Fruit fly (Drosophila melanogaster) whole organism, embryonic: ENCODE results near the gene CG42814.

Source experiments
- Atf-2 ChIP-seq: fragments of 200-800 bp; sonication (Bioruptor generic); optimal IDR thresholded peaks from 2 replicates; lab custom pipeline; 2016; ENCODE audit warnings: missing biosample characterization, missing genetic modification characterization
- CG10462 ChIP-seq: fragments of 200-800 bp; sonication (Bioruptor generic); optimal IDR thresholded peaks from 2 replicates; lab custom pipeline; 2016; ENCODE audit warnings: missing biosample characterization, missing genetic modification characterization
- CG11085 ChIP-seq: fragments of 200-800 bp; sonication (Bioruptor generic); IDR thresholded peaks from 2 replicates; pipeline ENCODE4 v1.3.6; 2022; ENCODE audit warnings: missing biosample characterization, missing genetic modification characterization
- CG11093 ChIP-seq: fragments of 200-800 bp; sonication (Bioruptor generic); IDR thresholded peaks from 3 replicates; pipeline ENCODE4 v1.3.6; 2022; ENCODE audit warnings: missing biosample characterization, missing genetic modification characterization
- CG11456 ChIP-seq: fragments of 200-800 bp; sonication (Bioruptor generic); IDR thresholded peaks from 3 replicates; pipeline ENCODE4 v1.3.6; 2022; ENCODE audit warnings: missing biosample characterization, missing genetic modification characterization
- CG12236 ChIP-seq: fragments of 200-800 bp; sonication (Bioruptor generic); optimal IDR thresholded peaks from 2 replicates; lab custom pipeline; 2016; ENCODE audit warnings: missing biosample characterization, missing genetic modification characterization
- CG1233 ChIP-seq: fragments of 200-800 bp; sonication (Bioruptor generic); optimal IDR thresholded peaks from 4 replicates; lab custom pipeline; 2018; ENCODE audit warnings: missing biosample characterization, mild to moderate bottlenecking, missing genetic modification characterization
- CG15514 ChIP-seq: fragments of 200-800 bp; sonication (Bioruptor generic); optimal IDR thresholded peaks from 3 replicates; lab custom pipeline; 2017; ENCODE audit warnings: missing biosample characterization, missing genetic modification characterization, mild to moderate bottlenecking, moderate library complexity, missing genetic modification reagents
- CG1792 ChIP-seq: fragments of 200-800 bp; sonication (Bioruptor generic); optimal IDR thresholded peaks from 2 replicates; lab custom pipeline; 2016; ENCODE audit warnings: missing biosample characterization, missing genetic modification characterization
- CG18011 ChIP-seq: fragments of 200-800 bp; sonication (Bioruptor generic); optimal IDR thresholded peaks from 2 replicates; lab custom pipeline; 2017; ENCODE audit warnings: missing biosample characterization, missing genetic modification characterization, mild to moderate bottlenecking, moderate library complexity, missing genotype
- CG18476 ChIP-seq: fragments of 200-800 bp; sonication (Bioruptor generic); optimal IDR thresholded peaks from 2 replicates; lab custom pipeline; 2016; ENCODE audit warnings: missing biosample characterization, mild to moderate bottlenecking, missing genetic modification characterization
- CG2116 ChIP-seq: fragments of 200-800 bp; sonication (Bioruptor generic); optimal IDR thresholded peaks from 3 replicates; lab custom pipeline; 2018; ENCODE audit warnings: missing biosample characterization, mild to moderate bottlenecking, missing genetic modification characterization
- CG31365 ChIP-seq: fragments of 200-800 bp; sonication (Bioruptor generic); optimal IDR thresholded peaks from 2 replicates; lab custom pipeline; 2018; ENCODE audit warnings: missing biosample characterization, mild to moderate bottlenecking, missing genetic modification characterization
- CG3163 ChIP-seq: fragments of 200-800 bp; sonication (Bioruptor generic); optimal IDR thresholded peaks from 3 replicates; lab custom pipeline; 2016; ENCODE audit warnings: missing biosample characterization, missing genetic modification characterization
- CG4282 ChIP-seq: fragments of 200-800 bp; sonication (Bioruptor generic); optimal IDR thresholded peaks from 2 replicates; lab custom pipeline; 2016; ENCODE audit warnings: missing biosample characterization, missing genetic modification characterization
- CG4730 ChIP-seq: fragments of 200-800 bp; sonication (Bioruptor generic); IDR thresholded peaks from 2 replicates; pipeline ENCODE4 v1.3.6; 2022; ENCODE audit warnings: missing biosample characterization, missing genetic modification characterization
- CG7556 ChIP-seq: fragments of 200-800 bp; sonication (Bioruptor generic); optimal IDR thresholded peaks from 2 replicates; lab custom pipeline; 2017; ENCODE audit warnings: missing biosample characterization, mild to moderate bottlenecking, missing genetic modification characterization
- CG8089 ChIP-seq: fragments of 200-800 bp; sonication (Bioruptor generic); optimal IDR thresholded peaks from 3 replicates; lab custom pipeline; 2016; ENCODE audit warnings: missing biosample characterization, missing genetic modification characterization
- CG8924 ChIP-seq: fragments of 200-800 bp; optimal IDR thresholded peaks from 3 replicates; lab custom pipeline; 2019; ENCODE audit warnings: missing biosample characterization, mild to moderate bottlenecking, missing genetic modification characterization, moderate library complexity
- CG9727 ChIP-seq: fragments of 200-800 bp; sonication (Bioruptor generic); optimal IDR thresholded peaks from 3 replicates; lab custom pipeline; 2017; ENCODE audit warnings: missing biosample characterization, mild to moderate bottlenecking, missing genetic modification characterization
- CTCF ChIP-seq: fragments of 200-800 bp; sonication (Bioruptor generic); optimal IDR thresholded peaks from 2 replicates; lab custom pipeline; 2017; ENCODE audit warnings: missing biosample characterization, mild to moderate bottlenecking, missing genetic modification characterization, moderate library complexity
- Dip3 ChIP-seq: fragments of 200-800 bp; sonication (Bioruptor generic); optimal IDR thresholded peaks from 3 replicates; lab custom pipeline; 2016; ENCODE audit warnings: missing biosample characterization, missing genetic modification characterization
- Doc2 ChIP-seq: fragments of 200-800 bp; sonication (Bioruptor generic); IDR thresholded peaks from 2 replicates; pipeline ENCODE4 v1.3.6; 2022; ENCODE audit warnings: missing biosample characterization, missing genetic modification characterization
- HLH3B ChIP-seq: fragments of 200-800 bp; sonication (Bioruptor generic); IDR thresholded peaks from 2 replicates; pipeline ENCODE4 v1.3.6; 2022; ENCODE audit warnings: missing biosample characterization, missing genetic modification characterization
- Hr51 ChIP-seq, 2 experiments: fragments of 200-800 bp; sonication (Bioruptor generic); optimal IDR thresholded peaks; 2 replicates in 1 of 2; 3 replicates in 1 of 2; lab custom pipeline; 2016 to 2018; ENCODE audit warnings: missing biosample characterization in 2 of 2, missing genetic modification characterization in 2 of 2, mild to moderate bottlenecking in 1 of 2, moderate library complexity in 1 of 2
- Hsf ChIP-seq: fragments of 200-800 bp; sonication (Bioruptor generic); optimal IDR thresholded peaks from 3 replicates; lab custom pipeline; 2016; ENCODE audit warnings: missing biosample characterization, missing genetic modification characterization
- NC2β ChIP-seq: fragments of 200-800 bp; sonication (Bioruptor generic); optimal IDR thresholded peaks from 2 replicates; lab custom pipeline; 2016; ENCODE audit warnings: missing biosample characterization, missing genetic modification characterization
- Ptx1 ChIP-seq: fragments of 200-800 bp; sonication (Bioruptor generic); IDR thresholded peaks from 2 replicates; pipeline ENCODE4 v1.3.6; 2022; ENCODE audit warnings: missing biosample characterization, missing genetic modification characterization
- Six4 ChIP-seq: fragments of 200-800 bp; sonication (Bioruptor generic); optimal IDR thresholded peaks from 2 replicates; lab custom pipeline; 2016; ENCODE audit warnings: missing biosample characterization, missing genetic modification characterization
- Sox100B ChIP-seq: fragments of 200-800 bp; sonication (Bioruptor generic); optimal IDR thresholded peaks from 3 replicates; lab custom pipeline; 2018; ENCODE audit warnings: missing biosample characterization, mild to moderate bottlenecking, missing genetic modification characterization
- Sox102F ChIP-seq: fragments of 200-800 bp; sonication (Bioruptor generic); optimal IDR thresholded peaks from 2 replicates; lab custom pipeline; 2018; ENCODE audit warnings: missing biosample characterization, mild to moderate bottlenecking, missing genetic modification characterization, moderate library complexity
- Tbp ChIP-seq: fragments of >200 bp; optimal IDR thresholded peaks from 2 replicates; lab custom pipeline; 2018; ENCODE audit warnings: missing biosample characterization, missing genetic modification characterization
- Vsx1 ChIP-seq: fragments of 200-800 bp; sonication (Bioruptor generic); optimal IDR thresholded peaks from 2 replicates; lab custom pipeline; 2017; ENCODE audit warnings: missing biosample characterization, mild to moderate bottlenecking, missing genetic modification characterization, missing genetic modification reagents
- bsh ChIP-seq, 2 experiments: fragments of 200-800 bp; sonication (Bioruptor generic); optimal IDR thresholded peaks; 2 replicates each; lab custom pipeline; 2017 to 2018; ENCODE audit warnings: mild to moderate bottlenecking in 2 of 2, missing biosample characterization in 2 of 2, missing genetic modification characterization in 2 of 2, moderate library complexity in 1 of 2
- disco-r ChIP-seq: fragments of 200-800 bp; sonication (Bioruptor generic); optimal IDR thresholded peaks from 2 replicates; lab custom pipeline; 2016; ENCODE audit warnings: missing biosample characterization, missing genetic modification characterization
- dmrt11E ChIP-seq: fragments of 200-800 bp; sonication (Bioruptor generic); optimal IDR thresholded peaks from 3 replicates; lab custom pipeline; 2018; ENCODE audit warnings: missing biosample characterization, mild to moderate bottlenecking, missing genetic modification characterization, moderate library complexity
- esg ChIP-seq: fragments of 200-800 bp; sonication (Bioruptor generic); conservative IDR thresholded peaks from 2 replicates; pipeline ENCODE4 v1.3.6; 2022; ENCODE audit warnings: missing biosample characterization, missing genetic modification characterization
- hb ChIP-seq: fragments of 200-800 bp; sonication (Bioruptor generic); IDR thresholded peaks from 3 replicates; pipeline ENCODE4 v1.3.6; 2022; ENCODE audit warnings: missing biosample characterization, missing genetic modification characterization; ENCODE audit not compliant: partially characterized antibody
- hkb ChIP-seq, 2 experiments: fragments of 200-800 bp in 1 of 2; fragments of >200 bp in 1 of 2; sonication (Bioruptor generic) in 1 of 2; IDR thresholded peaks in 1 of 2; optimal IDR thresholded peaks in 1 of 2; 2 replicates each; pipeline versions ENCODE4 v1.3.6 to Lab custom; 2017 to 2022; ENCODE audit warnings: missing biosample characterization in 1 of 2, missing genetic modification characterization in 1 of 2
- knrl ChIP-seq: fragments of 200-800 bp; sonication (Bioruptor generic); IDR thresholded peaks from 3 replicates; pipeline ENCODE4 v1.3.6; 2022; ENCODE audit warnings: missing biosample characterization, missing genetic modification characterization; ENCODE audit not compliant: partially characterized antibody
- lab ChIP-seq: fragments of 200-800 bp; sonication (Bioruptor generic); optimal IDR thresholded peaks from 3 replicates; lab custom pipeline; 2017; ENCODE audit warnings: missing biosample characterization, missing genetic modification characterization, mild to moderate bottlenecking, moderate library complexity, missing genetic modification reagents
- lmd ChIP-seq: fragments of 200-800 bp; sonication (Bioruptor generic); IDR thresholded peaks from 2 replicates; pipeline ENCODE4 v1.3.6; 2022; ENCODE audit warnings: missing biosample characterization, missing genetic modification characterization
- lola ChIP-seq, 3 experiments: fragments of >200 bp in 2 of 3; fragments of 200-800 bp in 1 of 3; sonication (Bioruptor generic) in 1 of 3; optimal IDR thresholded peaks; 2 replicates each; lab custom pipeline; 2017 to 2019; ENCODE audit warnings: missing biosample characterization in 3 of 3, missing genetic modification characterization in 3 of 3, mild to moderate bottlenecking in 1 of 3, moderate library complexity in 1 of 3
- nom ChIP-seq: fragments of 200-800 bp; sonication (Bioruptor generic); optimal IDR thresholded peaks from 2 replicates; lab custom pipeline; 2017; ENCODE audit warnings: missing biosample characterization, missing genetic modification characterization, mild to moderate bottlenecking, moderate library complexity, missing genetic modification reagents
- pita ChIP-seq: fragments of 200-800 bp; sonication (Bioruptor generic); optimal IDR thresholded peaks from 2 replicates; lab custom pipeline; 2017; ENCODE audit warnings: missing biosample characterization, mild to moderate bottlenecking, missing genetic modification characterization
- pum ChIP-seq: fragments of 200-800 bp; sonication (Bioruptor generic); optimal IDR thresholded peaks from 2 replicates; lab custom pipeline; 2016; ENCODE audit warnings: missing biosample characterization, missing genetic modification characterization
- seq ChIP-seq: fragments of 200-800 bp; sonication (Bioruptor generic); IDR thresholded peaks from 2 replicates; pipeline ENCODE4 v1.3.6; 2022; ENCODE audit warnings: missing biosample characterization, missing genetic modification characterization
- trh ChIP-seq: fragments of 200-800 bp; sonication (Bioruptor generic); optimal IDR thresholded peaks from 2 replicates; lab custom pipeline; 2016; ENCODE audit warnings: missing biosample characterization, missing genetic modification characterization

CG42814 gene

dm6 chr3R:27229368-27229767, at the start of gene CG42814:
CG42814 (minus strand) TSS chr3R:27229468.
- TF ChIP-seq CG11093 (GFP tag; lab: Robert Waterston, UW) (no peak), CG8924 (tag; lab: Kevin White, UChicago) (no peak), dmrt11E (tag; lab: Kevin White, UChicago) (no peak), esg (GFP tag; lab: Robert Waterston, UW) (no peak), seq (GFP tag; lab: Robert Waterston, UW) (no peak), Dip3 (no peak), lmd (GFP tag; lab: Robert Waterston, UW) (no peak), CG9727 (GFP tag; lab: Kevin White, UChicago) (no peak), Doc2 (no peak), CG1233 (GFP tag; lab: Kevin White, UChicago) (no peak), CG4730 (GFP tag; lab: Robert Waterston, UW) (no peak), Six4 (GFP tag; lab: Kevin White, UChicago) (no peak), CG31365 (tag; lab: Kevin White, UChicago) (no peak), CG4282 (no peak), Hsf (GFP tag; lab: Kevin White, UChicago) (no peak), CG18476 (no peak), nom (GFP tag; lab: Kevin White, UChicago) (no peak), CG7556 (no peak), CG15514 (GFP tag; lab: Kevin White, UChicago) (no peak), Sox100B (GFP tag; lab: Kevin White, UChicago) (no peak)

DNA sequence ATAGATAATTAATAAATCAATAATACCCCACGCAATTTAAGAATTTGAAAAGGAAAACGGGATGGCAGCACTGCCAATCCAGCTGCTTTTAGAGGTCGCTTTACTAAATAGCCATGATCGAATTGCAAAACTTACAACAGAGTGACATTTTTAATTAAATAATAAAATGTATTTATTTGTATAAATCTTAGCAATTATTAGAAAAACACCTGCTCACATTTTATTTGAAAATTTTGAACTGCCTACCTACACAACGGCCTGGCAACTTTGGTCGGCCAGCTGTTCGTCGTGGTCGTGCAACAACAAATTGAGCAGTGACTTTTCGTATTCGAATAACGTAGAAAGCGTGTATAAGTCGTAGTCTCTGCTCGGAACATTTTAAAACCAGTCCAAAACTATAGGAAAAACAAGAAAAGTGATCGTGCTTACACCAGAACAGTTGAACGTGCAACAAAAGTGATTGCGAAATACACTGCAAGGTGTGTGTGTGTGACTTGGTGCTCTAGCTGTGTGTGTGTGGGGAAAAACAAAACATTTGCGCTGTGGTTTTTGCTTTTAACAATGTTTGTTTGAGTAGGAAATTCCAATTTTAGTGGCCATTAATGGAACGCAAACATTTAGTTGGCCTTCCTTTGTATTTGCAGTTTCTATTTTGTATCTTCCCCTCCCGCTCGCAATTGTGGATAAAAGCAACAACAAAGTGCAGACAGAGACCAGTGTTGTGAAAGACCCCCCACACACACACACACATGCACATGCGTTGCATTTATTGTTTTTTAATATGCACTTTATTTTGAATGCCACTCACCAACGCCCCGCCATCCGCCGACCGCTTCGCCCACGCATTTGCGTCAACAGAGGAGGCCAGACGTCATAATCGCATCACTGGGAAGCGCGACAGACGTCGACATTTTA, 45.5 kb upstream of the CG42814 start, which contains the start of gene CG5938:
CG5938 (plus strand) TSS at position 262 of the 915 bp plus-strand sequence.
- TF ChIP-seq hb (GFP tag; lab: Robert Waterston, UW), result no peak
- TF ChIP-seq hkb (optimal IDR thresholded peaks at IDR 0.05; lab: Kevin White, UChicago), result peak; percentile 26
- TF ChIP-seq hkb (GFP tag; IDR thresholded peaks at IDR 0.05; lab: Robert Waterston, UW), result no peak
- peak in 1 of 2 experiments; percentile 23 for TF ChIP-seq bsh (GFP tag; optimal IDR thresholded peaks at IDR 0.05; lab: Kevin White, UChicago)
- TF ChIP-seq Vsx1 (GFP tag; lab: Kevin White, UChicago), result no peak
- peak in 1 of 3 experiments; percentile 20 for TF ChIP-seq lola (GFP tag; optimal IDR thresholded peaks at IDR 0.05; lab: Kevin White, UChicago)
- TF ChIP-seq Atf-2 (GFP tag; lab: Kevin White, UChicago), result no peak
- no peak for TF ChIP-seq CG8089 (GFP tag; lab: Kevin White, UChicago)
- no peak for TF ChIP-seq Six4 (GFP tag; lab: Kevin White, UChicago)
- TF ChIP-seq Ptx1, result no peak
- TF ChIP-seq Tbp (GFP tag; lab: Kevin White, UChicago), result no peak
- TF ChIP-seq CG11085 (GFP tag; lab: Robert Waterston, UW), result no peak
- no peak for TF ChIP-seq CG3163 (GFP tag; lab: Kevin White, UChicago)
- TF ChIP-seq CG1792 (GFP tag; lab: Kevin White, UChicago), result no peak
- TF ChIP-seq HLH3B, result no peak
- no peak for TF ChIP-seq CG10462 (GFP tag; lab: Kevin White, UChicago)
- no peak for TF ChIP-seq CG12236 (GFP tag; lab: Kevin White, UChicago)
- no peak for TF ChIP-seq CG18011
- TF ChIP-seq lab (GFP tag; lab: Kevin White, UChicago), result peak; percentile 46
- TF ChIP-seq CG11456, result no peak
- TF ChIP-seq pum, result no peak
- no peak for TF ChIP-seq trh (GFP tag; lab: Kevin White, UChicago)
- TF ChIP-seq CG31365 (tag; lab: Kevin White, UChicago), result no peak
- TF ChIP-seq CG9727 (GFP tag; lab: Kevin White, UChicago), result peak; percentile 10
- peak; percentile 40 for TF ChIP-seq Sox102F (GFP tag; lab: Kevin White, UChicago)
- peak; percentile 69 for TF ChIP-seq CTCF (GFP tag; lab: Kevin White, UChicago)
- peak in 1 of 2 experiments; percentile 29 for TF ChIP-seq Hr51 (GFP tag; optimal IDR thresholded peaks at IDR 0.05; lab: Kevin White, UChicago)
- TF ChIP-seq NC2β (GFP tag; lab: Kevin White, UChicago), result no peak
- TF ChIP-seq pita (GFP tag; lab: Kevin White, UChicago), result no peak
- TF ChIP-seq knrl, result no peak
- peak; percentile 39 for TF ChIP-seq CG2116 (GFP tag; lab: Kevin White, UChicago)
- TF ChIP-seq disco-r (GFP tag; lab: Kevin White, UChicago), result no peak
